Worm (Caenorhabditis elegans): Measurements from ENCODE around the gene F45F2.9.
"Not testable (repeated sequence)": the region's sequence is repeated elsewhere in the genome, so short reads cannot be mapped to it uniquely, and the experiment has no call there.

F45F2.9 gene

ce11 chrV:8537031-8537430 is 23.8 kb upstream of the F45F2.9 start, which contains the start of gene otpl-4:
Gene otpl-4 (plus strand): TSS chrV:8537331.
- TF ChIP-seq ceh-39 (tag; optimal IDR thresholded peaks at IDR 0.05) (no peak), snpc-4 (tag; optimal IDR thresholded peaks at IDR 0.05) (no peak)

ce11 chrV:8536213-8536612 is 23.0 kb upstream of the F45F2.9 start, which contains the start of gene his-39:
Gene his-39 (plus strand): TSS chrV:8536513.
- TF ChIP-seq lsy-2 (tag; optimal IDR thresholded peaks at IDR 0.05) (no peak), elt-1 (tag; optimal IDR thresholded peaks at IDR 0.05; ENCODE audit: borderline replicate concordance, insufficient read depth) (no peak), cnd-1 (tag; optimal IDR thresholded peaks at IDR 0.05) (no peak), nhr-2 (tag; optimal IDR thresholded peaks at IDR 0.05) (no peak)

- TF ChIP-seq mls-2 (tag; optimal IDR thresholded peaks at IDR 0.05) (peak; percentile 13), pha-4 (tag; optimal IDR thresholded peaks at IDR 0.05) (peak; percentile 1), cnd-1 (tag; optimal IDR thresholded peaks at IDR 0.05) (peak; percentile 64)
Observed at ce11 chrV:8534534-8535283, 21.4 kb upstream of the F45F2.9 start, which contains the start of the genes his-6 and his-5. Gene his-6 (minus strand): TSS chrV:8534977. Gene his-5 (plus strand): TSS chrV:8535214.

ce11 chrV:8533916-8534315 is 20.7 kb upstream of the F45F2.9 start:
- TF ChIP-seq zip-8 (tag; optimal IDR thresholded peaks at IDR 0.05) (peak; percentile 70), tbx-8 (GFP tag; optimal IDR thresholded peaks at IDR 0.05) (no peak)

ce11 chrV:8533067-8533466 is 19.8 kb upstream of the F45F2.9 start, which contains the start of the genes his-8 and his-7:
Gene his-8 (minus strand): TSS chrV:8533086.
Gene his-7 (plus strand): TSS chrV:8533379.
- TF ChIP-seq ceh-43 (GFP tag; optimal IDR thresholded peaks at IDR 0.05); M03D4.4 (tag; optimal IDR thresholded peaks at IDR 0.05); drap-1 (GFP tag; optimal IDR thresholded peaks at IDR 0.05): not testable (repeated sequence)

- TF ChIP-seq lin-32 (GFP tag; optimal IDR thresholded peaks at IDR 0.05) = no peak
- TF ChIP-seq snpc-4 (tag; optimal IDR thresholded peaks at IDR 0.05) = no peak
- TF ChIP-seq nhr-12 (tag; optimal IDR thresholded peaks at IDR 0.05) = no peak
Observed at ce11 chrV:8529219-8529618, 16.0 kb upstream of the F45F2.9 start, which contains the start of gene otpl-5. Gene otpl-5 (plus strand): TSS chrV:8529519.

- TF ChIP-seq lin-13 (tag; optimal IDR thresholded peaks at IDR 0.05) (no peak), blmp-1 (tag; optimal IDR thresholded peaks at IDR 0.05) (no peak), ces-1 (GFP tag; optimal IDR thresholded peaks at IDR 0.05) (no peak), mep-1 (tag; optimal IDR thresholded peaks at IDR 0.05) (no peak)
Observed at ce11 chrV:8525774-8526173, 12.5 kb upstream of the F45F2.9 start, which contains the start of gene otpl-6. Gene otpl-6 (plus strand): TSS chrV:8526074.

ce11 chrV:8520846-8521553 is 7.7 kb upstream of the F45F2.9 start, which contains the start of the genes F45F2.11 and otpl-7:
Gene F45F2.11 (minus strand): TSS chrV:8520896.
Gene otpl-7 (plus strand): TSS chrV:8521503.
- no peak for TF ChIP-seq lin-13 (tag; optimal IDR thresholded peaks at IDR 0.05)
- TF ChIP-seq lin-32 (GFP tag; optimal IDR thresholded peaks at IDR 0.05) = no peak
- no peak for TF ChIP-seq M03D4.4 (tag; optimal IDR thresholded peaks at IDR 0.05)
- no peak for TF ChIP-seq lsy-2 (tag; optimal IDR thresholded peaks at IDR 0.05)
- TF ChIP-seq ceh-83 (GFP tag; optimal IDR thresholded peaks at IDR 0.05) = no peak
- TF ChIP-seq hlh-1 (tag; optimal IDR thresholded peaks at IDR 0.05) = no peak
- TF ChIP-seq unc-62 (GFP tag; optimal IDR thresholded peaks at IDR 0.05) = no peak
- TF ChIP-seq nhr-12 (tag; optimal IDR thresholded peaks at IDR 0.05) = no peak
- no peak for TF ChIP-seq ces-1 (GFP tag; optimal IDR thresholded peaks at IDR 0.05)
- no peak for TF ChIP-seq mab-5 (tag; optimal IDR thresholded peaks at IDR 0.05)
- no peak for TF ChIP-seq sem-2 (GFP tag; optimal IDR thresholded peaks at IDR 0.05)
- TF ChIP-seq cnd-1 (tag; optimal IDR thresholded peaks at IDR 0.05) = no peak
- no peak for TF ChIP-seq tbx-8 (GFP tag; optimal IDR thresholded peaks at IDR 0.05)
- no peak for TF ChIP-seq nhr-76 (tag; optimal IDR thresholded peaks at IDR 0.05)
